Worm (Caenorhabditis elegans): ENCODE results near the gene miga-1.

The miga-1 gene

ce11 chrV:12408525-12408924 is 7.9 kb upstream of the miga-1 start, which contains the start of gene cdr-4:
Gene cdr-4, minus strand, starts transcription at chrV:12408625.
- no peak for TF ChIP-seq lin-11 (tag; optimal IDR thresholded peaks at IDR 0.05)
- TF ChIP-seq peb-1 (tag; optimal IDR thresholded peaks at IDR 0.05) = no peak

ce11 chrV:12406514-12406913 is 5.9 kb upstream of the miga-1 start:
- no peak for TF ChIP-seq nhr-6 (tag; optimal IDR thresholded peaks at IDR 0.05)

- TF ChIP-seq sma-3 (GFP tag; optimal IDR thresholded peaks at IDR 0.05) (no peak), fos-1 (tag; optimal IDR thresholded peaks at IDR 0.05) (no peak), unc-39 (tag; optimal IDR thresholded peaks at IDR 0.05) (no peak), skn-1 (tag; optimal IDR thresholded peaks at IDR 0.05) (no peak), F13H6.1 (tag; optimal IDR thresholded peaks at IDR 0.05) (no peak), nhr-21 (tag; optimal IDR thresholded peaks at IDR 0.05) (no peak), snpc-4 (tag; optimal IDR thresholded peaks at IDR 0.05) (no peak), unc-55 (GFP tag; optimal IDR thresholded peaks at IDR 0.05) (no peak), sma-9 (GFP tag; optimal IDR thresholded peaks at IDR 0.05) (no peak), sma-9 (tag; optimal IDR thresholded peaks at IDR 0.05) (no peak), ztf-4 (tag; optimal IDR thresholded peaks at IDR 0.05) (no peak), elt-3 (tag; optimal IDR thresholded peaks at IDR 0.05) (no peak), mab-5 (tag; optimal IDR thresholded peaks at IDR 0.05) (no peak), gmeb-1 (tag; optimal IDR thresholded peaks at IDR 0.05) (no peak), nhr-25 (tag; optimal IDR thresholded peaks at IDR 0.05) (no peak), mbf-1 (tag; optimal IDR thresholded peaks at IDR 0.05) (no peak), ZK546.5 (tag; optimal IDR thresholded peaks at IDR 0.05) (no peak), zag-1 (tag; optimal IDR thresholded peaks at IDR 0.05) (no peak), nhr-6 (tag; optimal IDR thresholded peaks at IDR 0.05) (no peak), peb-1 (tag; optimal IDR thresholded peaks at IDR 0.05) (no peak)
Observed at ce11 chrV:12405929-12406328, 5.3 kb upstream of the miga-1 start, which contains the start of gene K01D12.10. Gene K01D12.10, plus strand, starts transcription at chrV:12406229.

- TF ChIP-seq nhr-25 (tag; optimal IDR thresholded peaks at IDR 0.05) = no peak
- no peak for TF ChIP-seq nhr-11 (tag; optimal IDR thresholded peaks at IDR 0.05)
- TF ChIP-seq nhr-77 (tag; optimal IDR thresholded peaks at IDR 0.05) = no peak
- no peak for TF ChIP-seq ama-1 (optimal IDR thresholded peaks at IDR 0.05)
- TF ChIP-seq ztf-11 (tag; optimal IDR thresholded peaks at IDR 0.05) = no peak
- no peak for TF ChIP-seq snpc-4 (tag; optimal IDR thresholded peaks at IDR 0.05)
- TF ChIP-seq blmp-1 (tag; optimal IDR thresholded peaks at IDR 0.05; ENCODE audit: insufficient read depth) = no peak
- TF ChIP-seq elt-1 (tag; optimal IDR thresholded peaks at IDR 0.05) = no peak
- no peak for TF ChIP-seq ZK546.5 (tag; optimal IDR thresholded peaks at IDR 0.05)
- TF ChIP-seq alr-1 (tag; optimal IDR thresholded peaks at IDR 0.05) = no peak
- no peak for TF ChIP-seq nhr-23 (tag; optimal IDR thresholded peaks at IDR 0.05)
- no peak for TF ChIP-seq aly-2 (tag; optimal IDR thresholded peaks at IDR 0.05)
- TF ChIP-seq sma-3 (GFP tag; optimal IDR thresholded peaks at IDR 0.05) = no peak
- no peak for TF ChIP-seq egl-27 (tag; optimal IDR thresholded peaks at IDR 0.05)
- no peak for TF ChIP-seq fos-1 (tag; optimal IDR thresholded peaks at IDR 0.05)
- no peak for TF ChIP-seq ztf-1 (GFP tag; conservative IDR thresholded peaks at IDR 0.05)
- TF ChIP-seq dmd-4 (tag; optimal IDR thresholded peaks at IDR 0.05) = no peak
- TF ChIP-seq R02D3.7 (tag; optimal IDR thresholded peaks at IDR 0.05) = no peak
Observed at ce11 chrV:12404544-12404943, 3.9 kb upstream of the miga-1 start, which contains the start of gene K01D12.9. Gene K01D12.9, minus strand, starts transcription at chrV:12404644.

- TF ChIP-seq nhr-129 (tag; optimal IDR thresholded peaks at IDR 0.05) (no peak), lin-13 (GFP tag; optimal IDR thresholded peaks at IDR 0.05) (no peak), sma-9 (GFP tag; optimal IDR thresholded peaks at IDR 0.05) (no peak), sma-9 (tag; optimal IDR thresholded peaks at IDR 0.05) (no peak), nhr-25 (tag; optimal IDR thresholded peaks at IDR 0.05) (no peak), nhr-23 (tag; optimal IDR thresholded peaks at IDR 0.05) (no peak), sem-4 (tag; optimal IDR thresholded peaks at IDR 0.05) (no peak), elt-3 (tag; optimal IDR thresholded peaks at IDR 0.05) (no peak), nhr-77 (tag; optimal IDR thresholded peaks at IDR 0.05) (no peak)
Observed at ce11 chrV:12402355-12402754, 1.7 kb upstream of the miga-1 start, which contains the start of gene K01D12.8. Gene K01D12.8, plus strand, starts transcription at chrV:12402655.
